Worm (Caenorhabditis elegans) whole organism, late embryonic: ENCODE results near the gene sprr-2.
A peak's percentile ranks its signal among the peaks of the same experiment; 100 is the strongest.

Experiments
- C38D4.7 ChIP-seq: fragments of 200-800 bp; sonication (Bioruptor generic); optimal IDR thresholded peaks from 2 replicates; lab custom pipeline; 2018; ENCODE audit warnings: mild to moderate bottlenecking, missing genetic modification characterization, moderate library complexity, missing compliant biosample characterization
- K09A11.1 ChIP-seq: sonication (generic microtip); optimal IDR thresholded peaks from 2 replicates; lab custom pipeline; 2017; ENCODE audit warnings: antibody characterized with exemption, mild to moderate bottlenecking, missing genetic modification characterization, missing compliant biosample characterization; ENCODE audit not compliant: insufficient read depth
- T23F11.4 ChIP-seq: fragments of 200-800 bp; sonication (Bioruptor generic); optimal IDR thresholded peaks from 2 replicates; lab custom pipeline; 2018; ENCODE audit warnings: mild to moderate bottlenecking, missing genetic modification characterization, missing compliant biosample characterization
- ahr-1 ChIP-seq: sonication (generic microtip); optimal IDR thresholded peaks from 2 replicates; lab custom pipeline; 2016; ENCODE audit warnings: missing genetic modification characterization, missing compliant biosample characterization
- ama-1 ChIP-seq: fragments of 150-350 bp; optimal IDR thresholded peaks from 2 replicates; lab custom pipeline; 2014
- ceh-14 ChIP-seq: sonication (generic microtip); optimal IDR thresholded peaks from 2 replicates; lab custom pipeline; 2016; ENCODE audit warnings: missing genotype, missing genetic modification characterization, missing compliant biosample characterization
- ceh-18 ChIP-seq: sonication (generic microtip); optimal IDR thresholded peaks from 2 replicates; lab custom pipeline; 2016; ENCODE audit warnings: missing genetic modification characterization, missing compliant biosample characterization
- ceh-19 ChIP-seq: fragments of 200-800 bp; sonication (Bioruptor generic); optimal IDR thresholded peaks from 2 replicates; lab custom pipeline; 2018; ENCODE audit warnings: mild to moderate bottlenecking, missing genetic modification characterization, missing compliant biosample characterization
- ceh-2 ChIP-seq: sonication (generic microtip); optimal IDR thresholded peaks from 2 replicates; lab custom pipeline; 2016; ENCODE audit warnings: missing genotype, missing genetic modification characterization, missing compliant biosample characterization
- ceh-34 ChIP-seq: sonication (generic microtip); optimal IDR thresholded peaks from 2 replicates; lab custom pipeline; 2016; ENCODE audit warnings: mild to moderate bottlenecking, missing genetic modification characterization, missing compliant biosample characterization
- ceh-45 ChIP-seq: fragments of 200-800 bp; sonication (Bioruptor generic); IDR thresholded peaks from 2 replicates; pipeline ENCODE4 v1.3.6; 2022; ENCODE audit warnings: missing genetic modification reagents, missing genetic modification characterization, missing compliant biosample characterization
- ceh-48 ChIP-seq: sonication (generic microtip); optimal IDR thresholded peaks from 2 replicates; lab custom pipeline; 2016; ENCODE audit warnings: missing genetic modification characterization, inconsistent platforms, missing compliant biosample characterization
- ceh-9 ChIP-seq: sonication (generic microtip); optimal IDR thresholded peaks from 2 replicates; lab custom pipeline; 2016; ENCODE audit warnings: mild to moderate bottlenecking, missing genetic modification characterization, inconsistent platforms, missing compliant biosample characterization
- che-1 ChIP-seq: sonication (generic microtip); optimal IDR thresholded peaks from 2 replicates; lab custom pipeline; 2016; ENCODE audit warnings: mild to moderate bottlenecking, missing genetic modification characterization, missing compliant biosample characterization
- elt-2 ChIP-seq: sonication (generic microtip); optimal IDR thresholded peaks from 2 replicates; lab custom pipeline; 2016; ENCODE audit warnings: missing genetic modification reagents, missing genetic modification characterization, missing compliant biosample characterization
- eyg-1 ChIP-seq: sonication (generic microtip); optimal IDR thresholded peaks from 2 replicates; lab custom pipeline; 2016; ENCODE audit warnings: missing genotype, missing genetic modification characterization, missing compliant biosample characterization
- fax-1 ChIP-seq: sonication (generic microtip); optimal IDR thresholded peaks from 2 replicates; lab custom pipeline; 2016; ENCODE audit warnings: missing genotype, missing genetic modification characterization, missing compliant biosample characterization
- fkh-10 ChIP-seq: fragments of 150-350 bp; optimal IDR thresholded peaks from 2 replicates; lab custom pipeline; 2014; ENCODE audit warnings: missing biosample characterization, missing genetic modification reagents, missing genetic modification characterization
- gmeb-2 ChIP-seq: sonication (generic microtip); optimal IDR thresholded peaks from 2 replicates; lab custom pipeline; 2016; ENCODE audit warnings: missing genetic modification characterization, inconsistent platforms, missing compliant biosample characterization
- hlh-13 ChIP-seq: fragments of 200-800 bp; sonication (Bioruptor generic); optimal IDR thresholded peaks from 2 replicates; lab custom pipeline; 2018; ENCODE audit warnings: mild to moderate bottlenecking, missing genetic modification characterization, missing compliant biosample characterization
- hlh-15 ChIP-seq: sonication (generic microtip); optimal IDR thresholded peaks from 2 replicates; lab custom pipeline; 2016; ENCODE audit warnings: missing genetic modification characterization, missing compliant biosample characterization
- hlh-30 ChIP-seq: sonication (generic microtip); optimal IDR thresholded peaks from 2 replicates; lab custom pipeline; 2017; ENCODE audit warnings: antibody characterized with exemption, missing genetic modification characterization, missing compliant biosample characterization; ENCODE audit not compliant: insufficient read depth
- lim-6 ChIP-seq: sonication (generic microtip); optimal IDR thresholded peaks from 2 replicates; lab custom pipeline; 2016; ENCODE audit warnings: missing genetic modification characterization, missing compliant biosample characterization
- npax-4 ChIP-seq: sonication (generic microtip); optimal IDR thresholded peaks from 2 replicates; lab custom pipeline; 2016; ENCODE audit warnings: missing genetic modification characterization, missing compliant biosample characterization
- pag-3 ChIP-seq: sonication (generic microtip); optimal IDR thresholded peaks from 2 replicates; lab custom pipeline; 2016; ENCODE audit warnings: missing compliant biosample characterization, missing genetic modification characterization, borderline replicate concordance
- pat-9 ChIP-seq: fragments of 200-800 bp; sonication (Bioruptor generic); optimal IDR thresholded peaks from 2 replicates; lab custom pipeline; 2018; ENCODE audit warnings: mild to moderate bottlenecking, missing genetic modification characterization, moderate library complexity, missing compliant biosample characterization
- pax-1 ChIP-seq: fragments of 150-350 bp; optimal IDR thresholded peaks from 2 replicates; lab custom pipeline; 2014; ENCODE audit warnings: missing biosample characterization, missing genetic modification characterization
- pha-2 ChIP-seq: sonication (generic microtip); optimal IDR thresholded peaks from 2 replicates; lab custom pipeline; 2017; ENCODE audit warnings: mild to moderate bottlenecking, missing genetic modification characterization, missing compliant biosample characterization
- pros-1 ChIP-seq: fragments of 150-350 bp; optimal IDR thresholded peaks from 2 replicates; lab custom pipeline; 2014; ENCODE audit warnings: missing biosample characterization, missing genetic modification reagents, missing genetic modification characterization
- rnt-1 ChIP-seq: sonication (generic microtip); optimal IDR thresholded peaks from 2 replicates; lab custom pipeline; 2016; ENCODE audit warnings: missing genetic modification characterization, missing compliant biosample characterization
- sox-2 ChIP-seq: fragments of 200-800 bp; sonication (Bioruptor generic); IDR thresholded peaks from 2 replicates; pipeline ENCODE4 v1.3.6; 2022; ENCODE audit warnings: missing genetic modification reagents, missing genetic modification characterization, missing compliant biosample characterization
- tbx-2 ChIP-seq: sonication (generic microtip); optimal IDR thresholded peaks from 2 replicates; lab custom pipeline; 2016; ENCODE audit warnings: missing genetic modification characterization, missing compliant biosample characterization
- unc-3 ChIP-seq, 2 experiments: fragments of 200-800 bp in 1 of 2; sonication (Bioruptor generic) in 1 of 2; sonication (generic microtip) in 1 of 2; conservative IDR thresholded peaks in 1 of 2; optimal IDR thresholded peaks in 1 of 2; 2 replicates each; pipeline versions ENCODE4 v1.3.6 to Lab custom; 2016 to 2022; ENCODE audit warnings: missing compliant biosample characterization in 2 of 2, missing genetic modification characterization in 2 of 2, missing genetic modification reagents in 1 of 2
- unc-42 ChIP-seq: sonication (generic microtip); optimal IDR thresholded peaks from 2 replicates; lab custom pipeline; 2016; ENCODE audit warnings: missing genotype, missing genetic modification characterization, missing compliant biosample characterization
- unc-86 ChIP-seq: sonication (generic microtip); optimal IDR thresholded peaks from 2 replicates; lab custom pipeline; 2016; ENCODE audit warnings: missing genetic modification characterization, missing compliant biosample characterization
- ztf-16 ChIP-seq: sonication (generic microtip); optimal IDR thresholded peaks from 2 replicates; lab custom pipeline; 2017; ENCODE audit warnings: missing genetic modification characterization, missing compliant biosample characterization

The sprr-2 gene

DNA sequence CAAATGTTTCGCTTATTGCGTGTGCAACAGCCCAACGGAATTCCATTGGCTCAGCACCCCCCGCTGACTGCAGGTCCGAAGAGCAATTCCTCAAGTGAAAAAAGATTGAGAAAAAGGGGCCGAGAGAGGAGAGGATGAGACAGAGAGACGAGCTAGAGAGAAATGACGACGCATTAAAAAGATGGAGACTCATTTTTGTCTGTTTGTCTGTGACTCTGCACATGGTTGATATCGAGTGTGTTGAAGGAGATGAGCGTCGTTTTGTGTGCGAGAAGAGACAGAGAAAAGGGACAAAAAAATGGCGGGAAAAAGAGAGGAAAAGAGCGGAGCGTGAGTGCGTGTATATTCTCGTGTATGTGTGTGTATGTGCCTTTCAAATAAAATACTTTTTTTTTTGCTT, 47.8 kb downstream of the sprr-2 start (continued):
- TF ChIP-seq hlh-15 (tag; lab: Kevin White, UChicago) (no peak), ceh-2 (tag; lab: Kevin White, UChicago) (peak; percentile 23), unc-3 (GFP tag; conservative IDR thresholded peaks at IDR 0.05; lab: Robert Waterston, UW) (no peak), unc-3 (tag; optimal IDR thresholded peaks at IDR 0.05; lab: Kevin White, UChicago) (peak; percentile 14), npax-4 (no peak), pat-9 (no peak), rnt-1 (tag; lab: Kevin White, UChicago) (peak; percentile 74), C38D4.7 (GFP tag; lab: Kevin White, UChicago) (no peak), ceh-45 (GFP tag; lab: Robert Waterston, UW) (no peak), T23F11.4 (GFP tag; lab: Kevin White, UChicago) (no peak), ceh-34 (tag; lab: Kevin White, UChicago) (peak; percentile 56), elt-2 (tag; lab: Kevin White, UChicago) (peak; percentile 64), pax-1 (tag; lab: Kevin White, UChicago) (no peak), ceh-19 (GFP tag; lab: Kevin White, UChicago) (peak; percentile 35), unc-42 (tag; lab: Kevin White, UChicago) (peak; percentile 93), che-1 (tag; lab: Kevin White, UChicago) (no peak), ama-1 (lab: Kevin White, UChicago) (no peak), ceh-48 (tag; lab: Kevin White, UChicago) (no peak), pros-1 (tag; lab: Kevin White, UChicago) (peak; percentile 52), fkh-10 (GFP tag; lab: Kevin White, UChicago) (no peak), hlh-13 (GFP tag; lab: Kevin White, UChicago) (no peak), hlh-30 (tag; lab: Kevin White, UChicago) (peak; percentile 82), ceh-18 (peak; percentile 95), fax-1 (no peak), eyg-1 (no peak), sox-2 (no peak), ztf-16 (tag; lab: Kevin White, UChicago) (no peak), ahr-1 (tag; lab: Kevin White, UChicago) (no peak), pag-3 (tag; lab: Kevin White, UChicago) (peak; percentile 58), K09A11.1 (no peak), unc-86 (no peak), pha-2 (tag; lab: Kevin White, UChicago) (peak; percentile 46), gmeb-2 (tag; lab: Kevin White, UChicago) (no peak)

DNA sequence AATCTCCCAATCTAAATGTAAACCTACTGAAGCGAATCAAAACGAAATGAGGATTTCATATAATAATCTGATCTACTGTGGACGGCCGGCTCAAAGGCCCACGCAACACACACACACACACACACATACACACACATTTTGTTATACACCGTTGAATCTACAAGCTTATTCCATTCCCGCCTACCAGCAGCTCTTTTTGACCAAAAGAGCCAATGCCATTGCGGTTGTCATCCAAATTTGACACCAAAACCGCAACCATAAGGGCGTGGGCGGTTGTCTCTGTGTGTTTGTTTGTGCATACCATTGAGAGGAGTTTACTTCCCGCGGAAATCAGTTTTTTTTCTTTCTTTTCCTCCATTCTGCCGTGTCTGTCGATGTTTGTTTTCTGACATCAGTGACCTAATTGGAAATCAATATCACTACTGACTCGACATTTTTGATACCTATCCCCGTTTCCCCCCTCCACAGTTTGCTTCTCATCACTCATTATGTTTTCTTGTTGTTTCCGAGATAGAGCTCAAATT, 49.7 kb downstream of the sprr-2 start:
- TF ChIP-seq tbx-2 (tag; lab: Kevin White, UChicago), result no peak

- TF ChIP-seq hlh-13 (GFP tag; lab: Kevin White, UChicago) (no peak), lim-6 (no peak), ceh-19 (GFP tag; lab: Kevin White, UChicago) (no peak), ama-1 (lab: Kevin White, UChicago) (no peak), ceh-14 (tag; lab: Kevin White, UChicago) (no peak), ceh-34 (tag; lab: Kevin White, UChicago) (no peak), unc-3 (GFP tag; conservative IDR thresholded peaks at IDR 0.05; lab: Robert Waterston, UW) (no peak), unc-3 (tag; optimal IDR thresholded peaks at IDR 0.05; lab: Kevin White, UChicago) (no peak)
Observed at ce11 chrX:14844481-14844880, 51.2 kb downstream of the sprr-2 start.

- TF ChIP-seq ceh-48 (tag; lab: Kevin White, UChicago) (no peak), hlh-30 (tag; lab: Kevin White, UChicago) (no peak), ceh-9 (no peak), ahr-1 (tag; lab: Kevin White, UChicago) (no peak)
Observed at ce11 chrX:14845637-14846036, 52.4 kb downstream of the sprr-2 start, which contains the start of gene egrh-1. egrh-1 (plus strand) TSS chrX:14845937.
